Worm (Caenorhabditis elegans): ENCODE measurements around the gene lem-4.

lem-4 gene

DNA sequence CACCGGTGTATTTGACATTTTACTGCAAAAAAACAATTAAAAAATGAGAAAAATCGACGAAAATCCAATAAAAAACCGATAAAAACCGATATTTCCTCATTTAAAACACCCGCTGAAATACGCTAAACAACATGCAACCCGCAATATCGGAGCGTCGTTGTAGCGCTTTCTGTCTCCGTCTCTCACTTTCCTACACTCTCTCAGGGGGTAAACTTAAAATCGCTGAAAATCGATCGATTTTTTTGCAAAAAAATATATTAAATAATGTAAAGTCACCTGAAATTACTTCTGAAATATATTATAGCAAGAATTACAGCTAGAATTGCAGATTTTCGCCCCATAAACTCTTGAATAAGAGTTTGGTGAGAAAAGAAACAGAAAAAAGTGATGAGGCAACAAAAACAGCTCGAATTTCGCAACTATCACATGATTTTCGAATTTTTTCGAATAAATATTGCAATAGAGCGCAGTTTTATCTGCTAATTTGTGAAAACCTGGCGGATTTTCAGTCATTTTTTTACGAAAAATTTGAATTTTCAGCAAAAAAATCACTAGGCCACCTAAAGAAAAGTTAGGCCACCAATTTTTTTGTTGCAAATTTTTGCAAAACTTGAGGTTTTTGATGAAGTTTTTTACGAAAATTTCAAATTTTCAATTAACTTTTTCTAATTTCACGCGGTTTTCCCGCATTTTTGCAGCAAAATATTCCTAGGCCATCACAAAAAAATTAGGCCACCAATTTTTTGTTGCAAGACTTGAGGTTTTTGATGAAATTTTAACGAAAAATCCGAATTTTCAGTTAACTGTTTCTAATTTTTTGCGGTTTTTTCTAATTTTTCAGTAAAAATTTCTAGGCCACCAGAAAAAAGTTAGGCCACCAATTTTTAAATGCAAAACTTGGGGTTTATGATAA lies at the start of gene lem-4, which contains the start of gene Y55F3BR.11:
Gene lem-4, minus strand, starts transcription at position 424 of the 913 bp plus-strand sequence.
Gene Y55F3BR.11, plus strand, starts transcription at position 863 of the 913 bp plus-strand sequence.
- no peak for TF ChIP-seq syd-9 (tag; optimal IDR thresholded peaks at IDR 0.05)
- TF ChIP-seq ceh-24 (tag; optimal IDR thresholded peaks at IDR 0.05) = no peak
- TF ChIP-seq pax-1 (tag; optimal IDR thresholded peaks at IDR 0.05) = peak; percentile 17
- TF ChIP-seq eyg-1 (tag; optimal IDR thresholded peaks at IDR 0.05) = no peak
- no peak for TF ChIP-seq hlh-13 (GFP tag; optimal IDR thresholded peaks at IDR 0.05)
- TF ChIP-seq ceh-22 (tag; optimal IDR thresholded peaks at IDR 0.05) = no peak
- no peak for TF ChIP-seq unc-86 (tag; optimal IDR thresholded peaks at IDR 0.05)
- peak; percentile 57 for TF ChIP-seq ceh-48 (tag; optimal IDR thresholded peaks at IDR 0.05)
- TF ChIP-seq pros-1 (tag; optimal IDR thresholded peaks at IDR 0.05) = no peak
- TF ChIP-seq K02D7.2 (tag; optimal IDR thresholded peaks at IDR 0.05) = no peak
- TF ChIP-seq nfya-1 (tag; optimal IDR thresholded peaks at IDR 0.05) = peak; percentile 45
- peak; percentile 23 for TF ChIP-seq pqm-1 (tag; optimal IDR thresholded peaks at IDR 0.05)

DNA sequence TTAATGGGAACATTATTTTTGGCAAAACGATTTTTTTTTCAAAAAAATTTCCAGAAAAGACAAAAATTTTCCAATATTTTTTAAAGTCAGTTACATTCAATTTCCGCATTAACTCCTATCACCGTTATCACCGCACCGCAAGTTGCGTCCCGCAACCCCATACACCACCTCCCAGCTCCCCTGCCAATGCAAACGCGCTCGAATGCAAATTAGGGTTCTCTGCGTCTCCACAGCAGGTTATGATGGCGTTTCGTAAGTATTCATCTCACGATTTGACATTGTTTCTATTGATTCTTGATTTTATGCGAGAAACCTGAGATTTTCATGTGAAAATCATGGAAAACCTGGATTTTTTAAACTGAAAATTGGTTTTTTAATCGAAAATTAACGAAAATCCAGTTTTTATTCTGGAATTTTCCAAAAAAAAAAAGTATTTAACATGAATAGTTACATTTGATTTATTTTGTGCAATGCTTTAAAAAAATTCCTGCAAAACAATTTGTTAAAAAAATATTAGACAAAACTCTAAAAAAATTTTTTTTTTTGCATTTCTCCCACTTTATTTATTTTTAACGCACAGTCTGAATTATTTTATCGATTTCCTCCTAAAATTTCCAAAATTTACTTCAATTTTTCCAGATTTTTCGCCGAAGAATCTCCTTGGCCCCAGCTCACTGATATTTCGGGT lies 30.3 kb upstream of the lem-4 start, which contains the start of gene mak-2:
Gene mak-2, plus strand, starts transcription at position 638 of the 688 bp plus-strand sequence.
- TF ChIP-seq ref-2 (tag; optimal IDR thresholded peaks at IDR 0.05) (no peak), ceh-2 (tag; optimal IDR thresholded peaks at IDR 0.05) (peak; percentile 45), ceh-18 (tag; optimal IDR thresholded peaks at IDR 0.05) (peak; percentile 36), unc-55 (GFP tag; optimal IDR thresholded peaks at IDR 0.05) (peak; percentile 44), che-1 (tag; optimal IDR thresholded peaks at IDR 0.05) (no peak), ceh-31 (tag; optimal IDR thresholded peaks at IDR 0.05) (peak; percentile 74), ceh-34 (tag; optimal IDR thresholded peaks at IDR 0.05) (peak; percentile 42), zip-5 (tag; optimal IDR thresholded peaks at IDR 0.05) (no peak), fkh-6 (tag; optimal IDR thresholded peaks at IDR 0.05) (no peak), madf-2 (tag; optimal IDR thresholded peaks at IDR 0.05) (no peak), ahr-1 (tag; optimal IDR thresholded peaks at IDR 0.05) (no peak), tbx-2 (tag; optimal IDR thresholded peaks at IDR 0.05) (peak; percentile 39), pqm-1 (tag; optimal IDR thresholded peaks at IDR 0.05) (no peak), ceh-48 (tag; optimal IDR thresholded peaks at IDR 0.05) (peak; percentile 38), dve-1 (tag; optimal IDR thresholded peaks at IDR 0.05) (peak; percentile 42), ceh-30 (tag; optimal IDR thresholded peaks at IDR 0.05) (peak; percentile 8), pax-1 (tag; optimal IDR thresholded peaks at IDR 0.05) (no peak), pat-9 (tag; optimal IDR thresholded peaks at IDR 0.05) (no peak), ceh-14 (tag; optimal IDR thresholded peaks at IDR 0.05) (peak; percentile 18), unc-3 (GFP tag; conservative IDR thresholded peaks at IDR 0.05) (no peak), unc-3 (tag; optimal IDR thresholded peaks at IDR 0.05) (no peak), pros-1 (tag; optimal IDR thresholded peaks at IDR 0.05) (peak; percentile 17), unc-42 (tag; optimal IDR thresholded peaks at IDR 0.05) (peak; percentile 83), elt-2 (tag; optimal IDR thresholded peaks at IDR 0.05) (peak; percentile 48), nfya-1 (tag; optimal IDR thresholded peaks at IDR 0.05) (peak; percentile 66), tbx-7 (tag; optimal IDR thresholded peaks at IDR 0.05) (no peak), ttx-3 (tag; optimal IDR thresholded peaks at IDR 0.05) (no peak), rnt-1 (tag; optimal IDR thresholded peaks at IDR 0.05) (peak; percentile 23)

DNA sequence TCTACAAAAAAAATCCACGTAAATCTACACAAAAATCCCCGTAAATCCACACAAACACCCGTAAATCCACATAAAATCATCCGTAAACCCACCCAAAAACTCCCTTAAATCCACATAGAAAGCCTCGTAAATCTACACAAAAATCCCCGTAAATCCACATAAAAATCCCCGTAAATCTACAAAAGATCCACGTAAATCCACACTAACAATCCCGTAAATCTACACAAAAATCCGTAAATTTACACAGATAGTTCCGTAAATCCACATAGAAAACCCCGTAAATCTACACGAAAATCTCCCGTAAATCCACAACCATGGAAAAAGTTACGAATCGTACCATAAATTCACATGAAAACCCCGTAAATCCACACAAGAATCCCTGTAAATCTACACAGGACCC lies 24.1 kb upstream of the lem-4 start:
- peak; percentile 90 for TF ChIP-seq dve-1 (tag; optimal IDR thresholded peaks at IDR 0.05)
- TF ChIP-seq ceh-48 (tag; optimal IDR thresholded peaks at IDR 0.05) = no peak

Data from whole organism, late embryonic.